Worm (Caenorhabditis elegans) whole organism, early embryonic: ENCODE results near the gene mct-3.

Experiments
- B0310.2 ChIP-seq: sonication (generic microtip); optimal IDR thresholded peaks from 2 replicates; lab custom pipeline; 2016; ENCODE audit warnings: mild to moderate bottlenecking, missing genetic modification characterization, missing compliant biosample characterization
- F13C5.2 ChIP-seq: sonication (generic microtip); optimal IDR thresholded peaks from 2 replicates; lab custom pipeline; 2017; ENCODE audit warnings: mild to moderate bottlenecking, missing genetic modification characterization, inconsistent platforms, missing compliant biosample characterization
- aly-1 ChIP-seq: sonication (generic microtip); optimal IDR thresholded peaks from 2 replicates; lab custom pipeline; 2016; ENCODE audit warnings: missing genetic modification characterization, missing compliant biosample characterization
- ama-1 ChIP-seq: fragments of 150-350 bp; optimal IDR thresholded peaks from 2 replicates; lab custom pipeline; 2014
- ceh-13 ChIP-seq: fragments of 200-800 bp; sonication (Bioruptor generic); optimal IDR thresholded peaks from 2 replicates; lab custom pipeline; 2018; ENCODE audit warnings: mild to moderate bottlenecking, missing genetic modification characterization, missing compliant biosample characterization
- ceh-36 ChIP-seq: sonication (generic microtip); optimal IDR thresholded peaks from 2 replicates; lab custom pipeline; 2016; ENCODE audit warnings: missing genetic modification characterization, inconsistent platforms, missing compliant biosample characterization
- ets-7 ChIP-seq: sonication (generic microtip); optimal IDR thresholded peaks from 2 replicates; lab custom pipeline; 2016; ENCODE audit warnings: missing genotype, missing genetic modification characterization, missing compliant biosample characterization
- flt-1 ChIP-seq: fragments of 200-800 bp; sonication (Bioruptor generic); IDR thresholded peaks from 2 replicates; pipeline ENCODE4 v1.3.6; 2022; ENCODE audit warnings: missing genetic modification characterization, missing compliant biosample characterization
- hmbx-1 ChIP-seq: sonication (generic microtip); optimal IDR thresholded peaks from 2 replicates; lab custom pipeline; 2016; ENCODE audit warnings: mild to moderate bottlenecking, missing genetic modification characterization, missing compliant biosample characterization
- hmg-4 ChIP-seq: fragments of 200-800 bp; sonication (Bioruptor generic); optimal IDR thresholded peaks from 2 replicates; lab custom pipeline; 2018; ENCODE audit warnings: mild to moderate bottlenecking, missing genetic modification characterization, missing compliant biosample characterization
- hnd-1 ChIP-seq: sonication (generic microtip); optimal IDR thresholded peaks from 2 replicates; lab custom pipeline; 2016; ENCODE audit warnings: missing genetic modification characterization, missing compliant biosample characterization
- pes-1 ChIP-seq: fragments of 200-800 bp; sonication (Bioruptor generic); IDR thresholded peaks from 2 replicates; pipeline ENCODE4 v1.3.6; 2022; ENCODE audit warnings: missing genetic modification reagents, missing genetic modification characterization, missing compliant biosample characterization
- scrt-1 ChIP-seq: fragments of 200-800 bp; sonication (Bioruptor generic); IDR thresholded peaks from 2 replicates; pipeline ENCODE4 v1.3.6; 2022; ENCODE audit warnings: missing genetic modification characterization, missing compliant biosample characterization
- sea-1 ChIP-seq: fragments of 200-800 bp; sonication (Bioruptor generic); conservative IDR thresholded peaks from 2 replicates; pipeline ENCODE4 v1.3.6; 2022; ENCODE audit warnings: missing genetic modification characterization, missing compliant biosample characterization
- tbx-11 ChIP-seq: fragments of 200-800 bp; sonication (Bioruptor generic); IDR thresholded peaks from 2 replicates; pipeline ENCODE4 v1.3.6; 2022; ENCODE audit warnings: missing genetic modification characterization, missing compliant biosample characterization
- tbx-37 ChIP-seq: fragments of 200-800 bp; sonication (Bioruptor generic); conservative IDR thresholded peaks from 2 replicates; pipeline ENCODE4 v1.3.6; 2022; ENCODE audit warnings: missing genetic modification reagents, missing genetic modification characterization, missing compliant biosample characterization
- tra-4 ChIP-seq: sonication (generic microtip); optimal IDR thresholded peaks from 2 replicates; lab custom pipeline; 2017; ENCODE audit warnings: missing genetic modification characterization, missing compliant biosample characterization

The mct-3 gene

DNA sequence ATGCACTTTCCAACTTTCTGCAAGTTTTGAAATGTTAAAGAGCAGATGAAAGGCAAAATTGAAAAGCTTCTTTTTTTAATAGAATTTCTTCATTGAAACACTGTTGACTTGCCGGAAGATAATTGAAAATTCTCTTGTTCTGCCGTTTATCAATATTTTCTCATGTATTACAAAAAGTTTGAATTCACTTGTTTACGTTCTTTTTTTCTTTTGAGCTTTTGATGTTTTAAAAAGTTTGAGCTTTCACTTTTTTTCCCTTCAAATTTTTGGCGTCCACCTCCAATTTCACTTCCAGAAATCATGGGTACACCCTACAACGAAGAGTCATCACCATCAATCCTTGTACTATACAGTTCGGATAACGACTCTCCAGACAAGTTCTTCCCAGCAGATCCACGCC, 18.6 kb upstream of the mct-3 start, which contains the start of gene F19D8.2:
F19D8.2 (plus strand) TSS at position 301 of the 400 bp plus-strand sequence.
- no peak for TF ChIP-seq F13C5.2 (tag; lab: Kevin White, UChicago)
- TF ChIP-seq flt-1 (GFP tag; lab: Robert Waterston, UW): no peak
- TF ChIP-seq tra-4 (tag; lab: Kevin White, UChicago): no peak
- TF ChIP-seq ceh-36 (tag; lab: Kevin White, UChicago): no peak
- no peak for TF ChIP-seq tbx-37 (GFP tag; lab: Robert Waterston, UW)
- TF ChIP-seq hmbx-1: no peak
- TF ChIP-seq pes-1 (GFP tag; lab: Robert Waterston, UW): no peak
- no peak for TF ChIP-seq sea-1 (GFP tag; lab: Robert Waterston, UW)
- TF ChIP-seq scrt-1 (GFP tag; lab: Robert Waterston, UW): no peak
- no peak for TF ChIP-seq hmg-4 (GFP tag; lab: Kevin White, UChicago)
- TF ChIP-seq hnd-1 (tag; lab: Kevin White, UChicago): no peak
- no peak for TF ChIP-seq aly-1 (tag; lab: Kevin White, UChicago)
- TF ChIP-seq ceh-13 (GFP tag; lab: Kevin White, UChicago): no peak
- no peak for TF ChIP-seq B0310.2 (tag; lab: Kevin White, UChicago)
- no peak for TF ChIP-seq ama-1 (lab: Kevin White, UChicago)
- no peak for TF ChIP-seq ets-7 (tag; lab: Kevin White, UChicago)
- no peak for TF ChIP-seq tbx-11 (GFP tag; lab: Robert Waterston, UW)

DNA sequence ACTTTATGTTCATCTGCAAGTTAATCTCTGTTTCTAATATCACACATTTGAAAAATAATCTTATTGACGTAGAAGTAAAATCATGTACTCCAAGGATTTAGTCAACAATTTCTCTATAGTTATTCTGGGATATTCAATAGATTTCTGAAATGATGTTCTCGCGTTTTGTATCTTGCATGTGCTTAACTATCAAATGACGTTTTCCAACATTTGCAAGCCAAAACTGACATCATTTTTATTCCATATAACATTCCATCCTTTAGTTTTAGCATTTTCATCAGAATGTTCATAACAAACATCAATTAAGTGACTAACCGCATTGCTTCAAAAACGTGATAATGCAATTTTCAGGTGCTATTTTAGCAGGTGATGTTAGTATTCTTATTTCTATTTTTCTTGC, 14.7 kb upstream of the mct-3 start:
- TF ChIP-seq scrt-1 (GFP tag; lab: Robert Waterston, UW): no peak
- no peak for TF ChIP-seq ama-1 (lab: Kevin White, UChicago)
- no peak for TF ChIP-seq hnd-1 (tag; lab: Kevin White, UChicago)
- no peak for TF ChIP-seq flt-1 (GFP tag; lab: Robert Waterston, UW)
- no peak for TF ChIP-seq ceh-36 (tag; lab: Kevin White, UChicago)
- no peak for TF ChIP-seq hmbx-1
- no peak for TF ChIP-seq tra-4 (tag; lab: Kevin White, UChicago)
- TF ChIP-seq tbx-37 (GFP tag; lab: Robert Waterston, UW): no peak
- no peak for TF ChIP-seq ets-7 (tag; lab: Kevin White, UChicago)
- TF ChIP-seq ceh-13 (GFP tag; lab: Kevin White, UChicago): no peak
- no peak for TF ChIP-seq pes-1 (GFP tag; lab: Robert Waterston, UW)
- no peak for TF ChIP-seq B0310.2 (tag; lab: Kevin White, UChicago)
- no peak for TF ChIP-seq tbx-11 (GFP tag; lab: Robert Waterston, UW)
- no peak for TF ChIP-seq aly-1 (tag; lab: Kevin White, UChicago)
- no peak for TF ChIP-seq hmg-4 (GFP tag; lab: Kevin White, UChicago)
- no peak for TF ChIP-seq sea-1 (GFP tag; lab: Robert Waterston, UW)
- no peak for TF ChIP-seq F13C5.2 (tag; lab: Kevin White, UChicago)

DNA sequence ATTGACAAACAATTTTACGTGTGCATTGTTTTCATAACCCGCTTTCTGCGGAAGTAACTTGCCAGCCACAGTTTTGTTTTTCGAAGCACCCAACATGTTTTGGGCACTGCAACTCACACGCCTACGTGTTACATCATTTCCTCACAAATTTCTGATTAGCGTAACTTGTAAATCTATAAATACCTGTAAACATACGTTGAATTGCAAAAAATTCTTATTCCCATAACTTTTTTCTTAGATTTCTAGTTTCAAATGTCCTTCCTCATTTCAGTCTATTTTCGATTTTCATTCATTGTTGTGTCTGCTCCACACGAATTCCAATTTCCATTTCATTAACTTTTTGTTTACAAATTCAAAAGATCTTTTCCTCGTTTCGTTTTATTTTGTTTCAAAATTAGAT, 12.4 kb upstream of the mct-3 start:
- TF ChIP-seq ets-7 (tag; lab: Kevin White, UChicago) (no peak), flt-1 (GFP tag; lab: Robert Waterston, UW) (no peak), hmg-4 (GFP tag; lab: Kevin White, UChicago) (no peak), hnd-1 (tag; lab: Kevin White, UChicago) (no peak), aly-1 (tag; lab: Kevin White, UChicago) (no peak), B0310.2 (tag; lab: Kevin White, UChicago) (no peak), tbx-37 (GFP tag; lab: Robert Waterston, UW) (no peak), ama-1 (lab: Kevin White, UChicago) (no peak), ceh-36 (tag; lab: Kevin White, UChicago) (no peak), pes-1 (GFP tag; lab: Robert Waterston, UW) (no peak), scrt-1 (GFP tag; lab: Robert Waterston, UW) (no peak), ceh-13 (GFP tag; lab: Kevin White, UChicago) (no peak), hmbx-1 (no peak), tra-4 (tag; lab: Kevin White, UChicago) (no peak), F13C5.2 (tag; lab: Kevin White, UChicago) (no peak), sea-1 (GFP tag; lab: Robert Waterston, UW) (no peak), tbx-11 (GFP tag; lab: Robert Waterston, UW) (no peak)

DNA sequence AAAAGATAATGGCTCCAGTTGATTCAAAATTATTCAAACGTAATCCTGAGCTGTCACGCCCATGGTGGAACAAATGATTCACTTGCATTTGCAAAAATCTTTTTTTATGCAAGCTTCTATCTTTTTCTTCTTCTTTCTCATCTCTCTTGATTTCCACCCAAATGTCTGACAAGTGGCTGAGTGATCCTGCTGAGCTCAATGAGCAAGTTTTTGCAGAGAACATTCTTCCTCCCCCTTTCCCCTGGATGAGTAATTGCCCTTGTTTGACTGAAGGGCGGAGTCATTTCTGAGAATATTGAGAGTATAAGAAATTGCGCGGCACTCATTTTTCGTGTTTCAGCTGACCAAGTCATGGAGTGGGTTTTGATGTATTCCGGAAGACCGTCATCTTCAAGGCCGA, 11.4 kb upstream of the mct-3 start, which contains the start of gene M03B6.1:
M03B6.1 (plus strand) TSS at position 334 of the 400 bp plus-strand sequence.
- TF ChIP-seq hmbx-1 (no peak), flt-1 (GFP tag; lab: Robert Waterston, UW) (no peak), hnd-1 (tag; lab: Kevin White, UChicago) (no peak), tra-4 (tag; lab: Kevin White, UChicago) (no peak), F13C5.2 (tag; lab: Kevin White, UChicago) (no peak), ceh-36 (tag; lab: Kevin White, UChicago) (no peak), aly-1 (tag; lab: Kevin White, UChicago) (no peak), ceh-13 (GFP tag; lab: Kevin White, UChicago) (no peak), scrt-1 (GFP tag; lab: Robert Waterston, UW) (no peak), ets-7 (tag; lab: Kevin White, UChicago) (no peak)

DNA sequence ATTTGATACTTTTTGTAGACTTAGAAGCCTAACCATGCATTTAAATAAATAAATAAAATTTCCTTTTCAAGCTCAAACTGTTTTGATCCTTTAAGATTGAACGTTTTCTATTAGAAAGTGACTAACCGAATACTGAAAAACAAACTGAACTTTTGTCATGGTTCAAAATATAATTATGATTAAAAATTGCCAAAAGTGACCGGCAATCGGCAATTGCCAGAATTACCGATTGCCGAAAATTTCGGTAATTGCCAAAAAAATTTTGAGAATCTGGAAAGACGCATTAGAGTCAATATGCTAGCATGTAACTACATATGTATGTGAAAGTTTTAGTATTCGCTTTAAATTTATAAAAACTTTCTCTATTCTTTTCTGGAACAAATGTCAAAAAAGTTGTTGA, 9.0 kb upstream of the mct-3 start, which contains the start of gene M03B6.5:
M03B6.5 (plus strand) TSS at position 301 of the 400 bp plus-strand sequence.
- TF ChIP-seq ama-1 (lab: Kevin White, UChicago): no peak

DNA sequence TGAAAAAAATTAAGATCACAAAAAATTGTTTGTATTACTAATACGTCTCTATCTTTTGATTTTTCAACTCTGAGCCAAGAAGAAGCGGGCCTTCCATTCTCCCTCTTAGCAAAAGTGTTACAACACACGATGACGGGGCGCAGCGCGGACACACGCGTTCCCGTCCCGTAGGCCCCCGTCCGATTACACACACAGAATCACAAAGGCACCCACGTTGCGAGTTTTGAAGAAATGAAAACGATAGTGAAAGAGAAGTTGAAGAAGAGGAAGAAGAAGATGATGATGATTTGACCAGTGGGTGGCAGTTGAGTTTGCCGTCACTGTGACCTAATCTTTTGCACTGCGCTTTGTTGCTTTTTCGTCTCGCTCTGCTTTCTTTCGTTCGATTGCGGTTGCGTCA, 6.7 kb upstream of the mct-3 start:
- TF ChIP-seq ets-7 (tag; lab: Kevin White, UChicago): no peak
- no peak for TF ChIP-seq hmbx-1
- TF ChIP-seq ama-1 (lab: Kevin White, UChicago): no peak
- no peak for TF ChIP-seq pes-1 (GFP tag; lab: Robert Waterston, UW)
- no peak for TF ChIP-seq tra-4 (tag; lab: Kevin White, UChicago)
- TF ChIP-seq tbx-11 (GFP tag; lab: Robert Waterston, UW): no peak
- TF ChIP-seq sea-1 (GFP tag; lab: Robert Waterston, UW): no peak
- TF ChIP-seq tbx-37 (GFP tag; lab: Robert Waterston, UW): no peak
- no peak for TF ChIP-seq hnd-1 (tag; lab: Kevin White, UChicago)
- no peak for TF ChIP-seq aly-1 (tag; lab: Kevin White, UChicago)
- TF ChIP-seq hmg-4 (GFP tag; lab: Kevin White, UChicago): no peak
- TF ChIP-seq flt-1 (GFP tag; lab: Robert Waterston, UW): no peak
- TF ChIP-seq ceh-13 (GFP tag; lab: Kevin White, UChicago): no peak
- no peak for TF ChIP-seq F13C5.2 (tag; lab: Kevin White, UChicago)
- TF ChIP-seq ceh-36 (tag; lab: Kevin White, UChicago): no peak
- TF ChIP-seq scrt-1 (GFP tag; lab: Robert Waterston, UW): no peak
